Worm (Caenorhabditis elegans): ENCODE results near the gene T16H12.3.

T16H12.3 gene

DNA sequence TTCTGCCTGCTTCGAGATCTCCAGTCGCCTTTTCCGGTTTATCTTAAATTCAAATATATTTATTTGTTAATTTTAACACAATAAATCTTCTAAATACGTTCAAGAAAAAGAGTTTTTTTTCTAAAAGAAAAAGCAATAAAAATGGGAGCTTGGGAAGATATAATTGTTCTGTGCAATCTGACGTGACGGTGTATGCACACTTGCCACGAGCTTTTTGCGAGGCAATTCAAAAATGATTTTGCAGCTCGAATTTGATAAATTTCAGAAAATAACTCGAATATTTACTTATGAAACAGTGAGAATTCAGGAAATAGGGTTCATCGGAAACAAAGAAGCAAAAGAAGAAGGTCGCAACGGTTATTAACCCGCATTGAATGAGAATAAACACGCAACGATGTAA, 10.0 kb upstream of the T16H12.3 start:
- no peak for TF ChIP-seq dao-5 (tag; optimal IDR thresholded peaks at IDR 0.05)
- no peak for TF ChIP-seq W03F9.2 (tag; optimal IDR thresholded peaks at IDR 0.05)
- TF ChIP-seq him-1 (tag; optimal IDR thresholded peaks at IDR 0.05) = no peak

- TF ChIP-seq W03F9.2 (tag; optimal IDR thresholded peaks at IDR 0.05) = no peak
- TF ChIP-seq him-1 (tag; optimal IDR thresholded peaks at IDR 0.05) = no peak
- TF ChIP-seq dao-5 (tag; optimal IDR thresholded peaks at IDR 0.05) = no peak
These were observed 7.6 kb upstream of the T16H12.3 start, which contains the start of gene gtf-2H2C for ce11 chrIII:10090685-10091084. Gene gtf-2H2C, minus strand, starts transcription at chrIII:10090785.

DNA sequence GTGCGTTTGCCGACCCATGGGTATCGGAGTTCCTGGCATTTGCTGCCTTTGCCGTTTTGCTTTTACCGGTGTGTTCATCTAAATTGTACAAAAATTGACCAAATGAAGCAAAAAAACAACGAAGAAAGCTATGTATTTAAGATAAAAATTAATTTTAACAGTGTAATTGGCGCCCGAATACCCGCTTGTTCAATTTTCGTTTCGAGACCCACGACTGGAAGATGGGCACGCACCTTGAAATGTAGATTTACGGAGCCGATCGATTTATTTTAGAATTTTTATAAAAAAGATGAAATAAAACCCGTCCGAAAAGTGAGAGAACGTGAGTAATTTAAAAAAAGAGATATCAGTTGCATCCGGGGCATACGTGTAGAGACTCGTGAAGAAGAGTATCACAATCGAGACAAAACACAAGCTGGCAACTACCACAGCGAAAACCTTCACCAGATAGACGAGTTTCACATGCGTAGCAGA, 5.5 kb upstream of the T16H12.3 start, which contains the start of gene hal-2:
TSS of gene hal-2 (minus strand) at position 424 of the 474 bp plus-strand sequence.
- TF ChIP-seq dao-5 (tag; optimal IDR thresholded peaks at IDR 0.05) = no peak

ce11 chrIII:10085983-10086382, 2.9 kb upstream of the T16H12.3 start, which contains the start of gene T16H12.2:
Gene T16H12.2, plus strand, starts transcription at chrIII:10086283.
- no peak for TF ChIP-seq W03F9.2 (tag; optimal IDR thresholded peaks at IDR 0.05)
- no peak for TF ChIP-seq dao-5 (tag; optimal IDR thresholded peaks at IDR 0.05)
- TF ChIP-seq him-1 (tag; optimal IDR thresholded peaks at IDR 0.05) = no peak

DNA sequence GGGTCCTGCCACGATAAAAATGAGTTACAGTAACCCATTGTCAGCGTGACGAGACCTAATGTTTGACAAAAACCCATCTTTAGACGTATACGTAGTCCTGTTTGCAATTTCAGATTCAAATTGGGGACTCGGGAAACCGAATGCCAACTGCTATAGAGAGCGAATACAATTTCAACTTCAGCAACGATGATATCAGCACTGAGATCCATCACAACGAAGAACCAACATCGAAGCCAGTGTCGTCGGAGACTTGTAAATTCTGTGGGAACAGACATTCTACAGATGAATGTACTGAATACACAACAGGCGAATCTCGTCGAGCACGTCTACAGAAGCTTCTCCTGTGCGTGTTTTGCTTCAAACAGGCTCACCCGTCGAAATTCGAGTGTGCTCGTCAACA, 2.5 kb upstream of the T16H12.3 start:
- TF ChIP-seq W03F9.2 (tag; optimal IDR thresholded peaks at IDR 0.05) (no peak), dao-5 (tag; optimal IDR thresholded peaks at IDR 0.05) (no peak), him-1 (tag; optimal IDR thresholded peaks at IDR 0.05) (no peak)

ce11 chrIII:10085103-10085502, 2.0 kb upstream of the T16H12.3 start, which contains the start of gene T16H12.13:
Gene T16H12.13, plus strand, starts transcription at chrIII:10085403.
- TF ChIP-seq W03F9.2 (tag; optimal IDR thresholded peaks at IDR 0.05) (no peak), dao-5 (tag; optimal IDR thresholded peaks at IDR 0.05) (no peak), him-1 (tag; optimal IDR thresholded peaks at IDR 0.05) (no peak)

DNA sequence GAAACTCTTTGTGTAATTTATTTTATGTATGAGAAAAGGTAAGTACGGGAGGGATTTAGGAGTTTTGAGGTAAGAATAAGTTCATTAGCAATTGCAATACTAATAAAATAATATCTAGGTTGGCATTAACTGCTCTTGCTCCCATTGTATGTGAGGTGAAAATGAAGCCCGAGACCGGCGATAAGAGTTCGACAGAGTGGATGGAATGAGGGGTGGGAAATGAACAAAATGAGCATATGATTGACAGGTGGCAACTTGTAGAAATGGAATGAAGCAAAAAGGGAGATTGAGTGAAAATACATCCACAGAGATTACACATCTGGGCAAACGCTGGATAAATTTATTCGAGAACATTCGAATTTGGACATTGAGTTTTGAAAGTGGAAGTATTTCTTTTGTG, 4.3 kb downstream of the T16H12.3 start:
- TF ChIP-seq dao-5 (tag; optimal IDR thresholded peaks at IDR 0.05) (no peak), W03F9.2 (tag; optimal IDR thresholded peaks at IDR 0.05) (no peak), him-1 (tag; optimal IDR thresholded peaks at IDR 0.05) (no peak)

ce11 chrIII:10078151-10078550, 4.9 kb downstream of the T16H12.3 start, which contains the start of gene T16G12.9:
Gene T16G12.9, minus strand, starts transcription at chrIII:10078251.
- TF ChIP-seq him-1 (tag; optimal IDR thresholded peaks at IDR 0.05) (no peak), W03F9.2 (tag; optimal IDR thresholded peaks at IDR 0.05) (no peak), dao-5 (tag; optimal IDR thresholded peaks at IDR 0.05) (no peak)

DNA sequence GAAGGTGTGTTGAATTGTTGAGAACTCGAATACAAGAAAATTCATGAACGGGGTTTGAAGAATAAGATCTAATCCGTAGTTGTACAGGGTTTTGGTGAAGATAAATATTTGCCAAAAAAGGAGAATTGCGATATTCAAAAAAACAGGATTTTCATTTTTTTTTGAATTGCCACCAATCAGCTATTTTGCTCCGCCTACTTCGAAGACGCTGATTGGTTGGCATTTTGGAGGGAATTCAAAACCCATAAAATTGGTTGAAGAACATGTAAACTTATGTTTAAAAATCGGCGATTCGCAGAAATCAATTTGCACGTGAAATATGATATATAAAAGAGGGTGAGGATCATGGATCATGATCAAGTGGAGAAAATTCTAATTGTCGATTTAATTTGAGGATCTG, 7.0 kb downstream of the T16H12.3 start:
- TF ChIP-seq him-1 (tag; optimal IDR thresholded peaks at IDR 0.05) (no peak), W03F9.2 (tag; optimal IDR thresholded peaks at IDR 0.05) (no peak), dao-5 (tag; optimal IDR thresholded peaks at IDR 0.05) (no peak)

DNA sequence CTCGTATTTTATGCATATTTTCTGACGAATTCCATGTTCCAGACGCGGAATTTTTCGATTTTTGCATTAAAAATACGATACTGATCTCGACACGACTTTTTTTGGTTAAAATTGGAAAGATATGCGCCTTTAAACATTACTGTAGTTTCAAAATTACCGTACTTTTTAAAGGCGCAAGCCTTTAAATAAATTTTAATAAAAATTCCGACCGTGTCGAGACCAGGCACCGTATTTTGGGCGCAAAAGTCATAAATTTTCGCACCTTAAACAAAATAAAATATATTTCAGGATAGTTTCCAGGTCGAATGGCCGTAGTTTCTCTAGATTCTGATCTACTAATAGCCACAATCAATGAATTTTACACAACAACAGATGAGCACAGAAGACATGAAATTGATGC, 13.8 kb downstream of the T16H12.3 start, which contains the start of gene T16G12.6:
TSS of gene T16G12.6 (plus strand) at position 301 of the 400 bp plus-strand sequence.
- TF ChIP-seq W03F9.2 (tag; optimal IDR thresholded peaks at IDR 0.05) (no peak), dao-5 (tag; optimal IDR thresholded peaks at IDR 0.05) (no peak), him-1 (tag; optimal IDR thresholded peaks at IDR 0.05) (no peak)

- TF ChIP-seq dao-5 (tag; optimal IDR thresholded peaks at IDR 0.05) (no peak), W03F9.2 (tag; optimal IDR thresholded peaks at IDR 0.05) (peak; percentile 51), him-1 (tag; optimal IDR thresholded peaks at IDR 0.05) (no peak)
These were observed 19.0 kb downstream of the T16H12.3 start, which contains the start of gene ekl-6 for ce11 chrIII:10064140-10064539. Gene ekl-6, plus strand, starts transcription at chrIII:10064404.

DNA sequence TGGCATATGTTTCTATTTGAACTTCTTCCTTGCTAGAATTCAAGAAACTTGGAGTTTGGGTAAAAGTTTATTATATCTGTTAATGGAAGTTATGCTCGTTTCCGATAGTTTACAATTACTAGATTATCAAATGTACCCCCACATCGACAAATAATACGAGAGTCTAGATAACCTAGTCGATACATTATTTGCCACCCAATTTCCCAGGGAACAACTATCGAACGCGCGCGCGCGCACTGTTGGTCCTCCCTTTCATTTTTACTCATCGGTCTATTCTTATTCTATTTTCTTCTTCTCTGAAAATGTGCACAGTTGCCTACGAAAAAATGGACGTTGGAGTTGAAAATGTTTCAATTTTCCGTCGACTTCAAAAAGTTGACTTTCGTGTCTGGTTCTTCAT, 22.5 kb downstream of the T16H12.3 start, which contains the start of gene T16G12.13:
TSS of gene T16G12.13 (plus strand) at position 293 of the 400 bp plus-strand sequence.
- TF ChIP-seq dao-5 (tag; optimal IDR thresholded peaks at IDR 0.05) (no peak), him-1 (tag; optimal IDR thresholded peaks at IDR 0.05) (no peak), W03F9.2 (tag; optimal IDR thresholded peaks at IDR 0.05) (no peak)

DNA sequence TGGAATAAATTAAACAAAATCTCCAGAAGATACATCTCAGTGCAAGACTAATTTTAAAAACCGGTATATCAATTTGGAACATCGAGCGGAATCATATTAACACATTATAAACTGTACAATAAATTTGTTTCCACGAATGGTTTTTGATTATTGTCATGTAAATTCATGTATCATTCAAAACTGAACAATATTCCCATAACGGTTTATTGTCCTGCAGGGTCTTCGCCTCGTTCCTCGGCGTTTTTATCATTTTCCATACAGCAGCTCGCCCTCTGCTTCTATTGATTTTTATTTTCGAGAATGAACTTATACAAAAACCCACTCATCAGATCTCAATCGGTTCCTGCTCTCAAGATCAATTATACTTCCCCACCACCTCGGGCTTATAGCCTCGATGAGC, 24.1 kb downstream of the T16H12.3 start, which contains the start of gene T16G12.8:
TSS of gene T16G12.8 (plus strand) at position 301 of the 400 bp plus-strand sequence.
- TF ChIP-seq him-1 (tag; optimal IDR thresholded peaks at IDR 0.05) = no peak
- no peak for TF ChIP-seq dao-5 (tag; optimal IDR thresholded peaks at IDR 0.05)
- no peak for TF ChIP-seq W03F9.2 (tag; optimal IDR thresholded peaks at IDR 0.05)

DNA sequence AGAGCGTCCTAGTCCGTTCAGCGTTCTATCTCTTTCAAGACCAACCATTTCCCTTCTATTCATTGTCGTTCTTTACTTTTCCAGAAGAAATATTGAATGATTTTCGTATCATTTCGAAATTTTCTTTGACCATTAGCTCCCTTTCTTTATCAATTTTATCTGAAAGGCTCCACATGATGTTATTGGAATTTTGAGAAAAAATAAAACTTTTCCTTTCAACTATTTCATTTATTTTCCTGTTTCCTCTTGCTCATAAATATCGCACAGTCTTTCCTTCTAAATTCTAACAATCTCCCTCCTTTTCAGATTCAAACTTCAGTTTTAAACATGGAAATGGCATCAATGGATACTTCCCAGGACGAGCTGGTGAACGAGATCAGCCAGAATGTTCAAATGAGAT, 25.6 kb downstream of the T16H12.3 start, which contains the start of gene T16G12.4:
TSS of gene T16G12.4 (plus strand) at position 301 of the 400 bp plus-strand sequence.
- TF ChIP-seq dao-5 (tag; optimal IDR thresholded peaks at IDR 0.05) (no peak), W03F9.2 (tag; optimal IDR thresholded peaks at IDR 0.05) (no peak), him-1 (tag; optimal IDR thresholded peaks at IDR 0.05) (no peak)

ce11 chrIII:10056033-10056432, 27.1 kb downstream of the T16H12.3 start, which contains the start of gene T16G12.10:
Gene T16G12.10, minus strand, starts transcription at chrIII:10056133.
- TF ChIP-seq him-1 (tag; optimal IDR thresholded peaks at IDR 0.05) (no peak), W03F9.2 (tag; optimal IDR thresholded peaks at IDR 0.05) (no peak), dao-5 (tag; optimal IDR thresholded peaks at IDR 0.05) (no peak)

All from whole organism, L4/young adult.